Worm (Caenorhabditis elegans): ENCODE measurements around the gene F57G4.11.

ce11 chrV:17623230-17623629, 1.8 kb upstream of the F57G4.11 start, which contains the start of gene F57G4.1:
- no peak for TF ChIP-seq unc-39 (tag; optimal IDR thresholded peaks at IDR 0.05)
- TF ChIP-seq ceh-82 (tag; optimal IDR thresholded peaks at IDR 0.05), result no peak
- TF ChIP-seq fos-1 (tag; optimal IDR thresholded peaks at IDR 0.05), result no peak
- no peak for TF ChIP-seq zag-1 (tag; optimal IDR thresholded peaks at IDR 0.05)
- TF ChIP-seq unc-62 (GFP tag; optimal IDR thresholded peaks at IDR 0.05), result no peak
- TF ChIP-seq lsy-2 (tag; optimal IDR thresholded peaks at IDR 0.05), result no peak
- no peak for TF ChIP-seq blmp-1 (tag; optimal IDR thresholded peaks at IDR 0.05; ENCODE audit: insufficient read depth)
- no peak for TF ChIP-seq lin-39 (tag; optimal IDR thresholded peaks at IDR 0.05)

Measured in whole organism, L2 larva.